Fruit fly (Drosophila melanogaster): Measurements from ENCODE around the gene Smyd4-2.

Gene Smyd4-2

dm6 chr3L:12408513-12409320 lies 7.0 kb upstream of the Smyd4-2 start (continued):
- TF ChIP-seq CG18764 (GFP tag; optimal IDR thresholded peaks at IDR 0.05) (no peak), CG9727 (GFP tag; optimal IDR thresholded peaks at IDR 0.05) (peak; percentile 16), CG10209 (GFP tag; optimal IDR thresholded peaks at IDR 0.05) (peak; percentile 27), CG17829 (tag; optimal IDR thresholded peaks at IDR 0.05) (no peak), ftz-f1 (GFP tag; optimal IDR thresholded peaks at IDR 0.05) (peak; percentile 94), Ets97D (GFP tag; optimal IDR thresholded peaks at IDR 0.05) (no peak), CG17612 (GFP tag; IDR thresholded peaks at IDR 0.05) (no peak), CG13424 (tag; optimal IDR thresholded peaks at IDR 0.05) (no peak), Myb (GFP tag; optimal IDR thresholded peaks at IDR 0.05) (no peak), amos (GFP tag; IDR thresholded peaks at IDR 0.05; ENCODE audit: partially characterized antibody) (peak; percentile 54; the same call in 1 of the 2 replicates), Adf1 (GFP tag; IDR thresholded peaks at IDR 0.05) (peak; percentile 80), gcm2 (GFP tag; optimal IDR thresholded peaks at IDR 0.05) (no peak), CG4854 (GFP tag; optimal IDR thresholded peaks at IDR 0.05) (no peak), Pdp1 (GFP tag; optimal IDR thresholded peaks at IDR 0.05) (peak in 1 of 2 experiments; percentile 99), CG16863 (GFP tag; optimal IDR thresholded peaks at IDR 0.05) (no peak), CG32767 (GFP tag; IDR thresholded peaks at IDR 0.05) (0 out of 2 replicates have a peak, but pooled peaks have one; percentile 9), tup (GFP tag; optimal IDR thresholded peaks at IDR 0.05) (no peak), CG6791 (GFP tag; IDR thresholded peaks at IDR 0.05; ENCODE audit: partially characterized antibody) (no peak), Mad (GFP tag; optimal IDR thresholded peaks at IDR 0.05) (no peak), CG32772 (GFP tag; IDR thresholded peaks at IDR 0.05) (no peak), CG4424 (GFP tag; optimal IDR thresholded peaks at IDR 0.05) (no peak), CG1602 (GFP tag; optimal IDR thresholded peaks at IDR 0.05) (no peak), Atf6 (GFP tag; IDR thresholded peaks at IDR 0.05) (peak; percentile 45; the same call in 1 of the 2 replicates), pan (optimal IDR thresholded peaks at IDR 0.05) (no peak), pan (GFP tag; optimal IDR thresholded peaks at IDR 0.05 in 1 of 2, IDR thresholded peaks at IDR 0.05 in 1 of 2) (peak in 1 of 2 experiments; percentile 33), CG17361 (GFP tag; IDR thresholded peaks at IDR 0.05) (peak; percentile 27; the same call in 1 of the 3 replicates), CG31388 (GFP tag; optimal IDR thresholded peaks at IDR 0.05) (no peak), az2 (GFP tag; optimal IDR thresholded peaks at IDR 0.05) (no peak), sens-2 (GFP tag; IDR thresholded peaks at IDR 0.05) (peak; percentile 41), sc (optimal IDR thresholded peaks at IDR 0.05) (no peak), sc (GFP tag; optimal IDR thresholded peaks at IDR 0.05) (no peak), Gsc (GFP tag; IDR thresholded peaks at IDR 0.05) (no peak), Sin3A (optimal IDR thresholded peaks at IDR 0.05) (no peak), dm (GFP tag; optimal IDR thresholded peaks at IDR 0.05) (no peak), CG12219 (GFP tag; optimal IDR thresholded peaks at IDR 0.05) (peak; percentile 45), H2.0 (GFP tag; IDR thresholded peaks at IDR 0.05) (0 out of 2 replicates have a peak, but pooled peaks have one; percentile 11), ase (GFP tag; IDR thresholded peaks at IDR 0.05) (0 out of 3 replicates have a peak, but pooled peaks have one; percentile 37), CG2889 (GFP tag; IDR thresholded peaks at IDR 0.05) (no peak), da (GFP tag; optimal IDR thresholded peaks at IDR 0.05) (no peak), NfI (GFP tag; optimal IDR thresholded peaks at IDR 0.05) (no peak), Blimp-1 (GFP tag; optimal IDR thresholded peaks at IDR 0.05) (no peak), HLH54F (GFP tag; optimal IDR thresholded peaks at IDR 0.05) (peak; percentile 38), Hmr (GFP tag; optimal IDR thresholded peaks at IDR 0.05) (peak; percentile 66), cad (GFP tag; optimal IDR thresholded peaks at IDR 0.05) (no peak), tio (GFP tag; optimal IDR thresholded peaks at IDR 0.05) (no peak), onecut (GFP tag; IDR thresholded peaks at IDR 0.05) (peak; percentile 34), CG7839 (tag; optimal IDR thresholded peaks at IDR 0.05) (peak; percentile 9), CG2116 (GFP tag; optimal IDR thresholded peaks at IDR 0.05) (no peak), trh (GFP tag; optimal IDR thresholded peaks at IDR 0.05) (no peak), slbo (GFP tag; IDR thresholded peaks at IDR 0.05) (0 out of 2 replicates have a peak, but pooled peaks have one; percentile 29), bcd (GFP tag; optimal IDR thresholded peaks at IDR 0.05) (peak; percentile 9)
